Fruit fly (Drosophila melanogaster) S2 (cell line): Measurements from ENCODE around the gene BckdhA.

Experiments
- CG8478 ChIP-seq: fragments of >200 bp; optimal IDR thresholded peaks from 2 replicates; lab custom pipeline; 2018
- CTCF ChIP-seq, 2 experiments: fragments of >200 bp; optimal IDR thresholded peaks; 2 replicates each; lab custom pipeline; 2018

The BckdhA gene

DNA sequence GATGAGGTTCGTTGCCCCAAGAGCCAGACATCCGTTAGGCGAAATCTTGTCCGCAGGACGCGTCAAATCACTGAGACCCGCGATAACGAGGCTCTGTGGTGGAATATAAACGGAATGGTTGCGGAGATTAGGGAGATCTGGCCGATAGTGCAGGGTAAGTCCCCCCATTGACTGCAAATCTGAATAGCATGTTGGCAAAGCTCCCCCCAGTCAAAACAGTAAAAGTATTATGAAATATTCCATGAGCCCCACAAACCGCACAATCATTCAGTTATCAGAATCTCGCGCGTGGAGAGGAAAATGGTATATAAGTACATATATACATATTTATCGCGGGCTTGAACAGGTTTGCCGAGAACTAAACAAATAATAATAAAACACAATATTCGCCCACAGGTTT lies 15.1 kb downstream of the BckdhA start:
- no peak for TF ChIP-seq CG8478 (lab: Kevin White, UChicago)
- no peak for TF ChIP-seq CTCF (optimal IDR thresholded peaks at IDR 0.05; lab: Kevin White, UChicago)

DNA sequence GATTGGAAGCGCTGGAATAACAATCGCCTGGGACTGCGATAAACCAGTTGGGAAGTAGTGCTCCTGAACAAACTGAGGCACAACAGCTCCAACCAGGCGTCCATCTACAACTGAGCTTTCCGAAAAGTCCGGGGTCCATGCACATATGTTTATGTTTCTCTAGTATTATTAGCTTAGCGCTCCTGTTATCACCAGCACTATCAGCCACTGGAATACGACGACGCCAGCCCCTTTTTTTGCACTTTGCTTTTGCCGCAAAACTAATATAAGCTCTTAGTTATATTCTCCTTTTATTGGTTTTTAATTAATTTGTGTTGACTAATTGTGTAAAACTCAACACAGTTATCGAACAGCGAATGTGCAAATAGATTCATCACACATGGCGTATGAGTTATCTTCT lies 15.9 kb downstream of the BckdhA start, which contains the start of gene CG9396:
CG9396 (minus strand) TSS at position 101 of the 400 bp plus-strand sequence.
- TF ChIP-seq CTCF (optimal IDR thresholded peaks at IDR 0.05; lab: Kevin White, UChicago) (no peak), CG8478 (lab: Kevin White, UChicago) (no peak)

- TF ChIP-seq CG8478 (lab: Kevin White, UChicago) (no peak), CTCF (optimal IDR thresholded peaks at IDR 0.05; lab: Kevin White, UChicago) (no peak)
Observed at dm6 chr3R:9572929-9573811, 17.6 kb downstream of the BckdhA start.

DNA sequence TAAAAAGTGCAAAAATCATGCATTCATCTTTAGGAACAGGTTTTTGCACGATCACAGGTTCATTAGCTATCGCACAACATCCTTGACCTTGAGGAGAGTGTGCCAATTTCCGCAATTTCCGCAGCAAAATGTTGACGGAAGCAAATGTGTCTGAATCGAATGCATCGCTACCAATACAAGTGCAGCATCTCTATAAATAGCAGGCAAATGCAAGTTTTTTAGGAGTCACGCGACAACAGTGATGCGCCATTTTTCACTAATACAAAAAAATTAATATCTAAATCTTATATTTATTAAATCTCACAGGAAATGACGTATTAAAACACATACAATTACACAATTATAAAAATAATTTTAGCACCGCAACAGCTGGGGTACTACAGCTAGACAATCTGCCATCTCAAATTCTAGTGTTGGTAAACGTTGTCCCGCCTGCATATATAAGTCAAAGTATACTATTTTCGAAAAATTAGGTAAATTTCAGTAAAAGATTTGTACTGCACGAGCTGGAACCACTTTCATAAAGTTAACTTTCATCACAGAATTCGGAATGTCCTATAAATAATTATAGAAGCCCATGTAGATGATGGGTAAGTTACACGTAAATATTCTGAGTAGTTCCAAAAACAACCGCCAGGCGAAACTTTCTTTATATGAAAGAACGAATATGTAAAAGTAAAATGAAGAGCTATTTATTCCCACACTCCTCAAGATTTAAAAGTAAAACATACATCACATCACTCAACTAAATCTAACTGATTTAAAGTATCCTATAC lies 18.4 kb downstream of the BckdhA start, which contains the start of gene CG9399:
CG9399 (minus strand) TSS at position 400 of the 776 bp plus-strand sequence.
- no peak for TF ChIP-seq CG8478 (lab: Kevin White, UChicago)
- peak; percentile 78 to 88 for TF ChIP-seq CTCF (optimal IDR thresholded peaks at IDR 0.05; lab: Kevin White, UChicago)

DNA sequence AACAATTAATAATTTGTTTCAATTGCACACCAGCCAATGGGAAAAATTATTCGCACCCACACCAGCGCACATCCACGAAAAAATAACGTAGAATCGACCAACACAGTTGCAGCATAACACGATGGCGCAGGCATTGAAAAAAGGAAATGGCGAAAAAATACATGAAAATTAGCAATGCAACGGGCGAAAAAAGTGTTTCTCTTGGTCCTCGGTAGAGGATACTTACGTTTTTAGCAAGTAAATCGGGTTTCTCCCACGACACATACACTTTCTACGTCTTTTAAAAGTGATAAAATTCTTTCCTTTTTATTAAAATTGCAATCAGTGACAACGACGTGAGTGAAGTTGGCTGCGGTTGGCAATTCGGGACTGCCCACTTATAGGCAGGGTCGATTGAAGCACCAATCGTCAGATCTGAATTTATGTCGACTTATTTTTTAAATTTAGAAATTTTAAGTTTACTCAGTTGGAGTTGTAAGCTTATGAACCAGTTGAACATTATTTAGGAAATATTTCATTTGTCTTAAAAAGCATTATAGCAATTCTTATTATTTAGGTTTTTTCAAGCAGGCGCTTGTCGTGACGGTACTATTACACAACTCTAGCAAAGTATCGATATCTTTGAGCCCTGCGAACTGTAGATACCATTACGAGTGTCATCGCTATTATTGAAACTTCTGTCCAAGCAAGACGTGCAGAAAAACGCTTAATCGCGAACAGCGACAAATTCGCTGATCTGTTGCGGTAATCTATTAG lies 22.0 kb downstream of the BckdhA start, which contains the start of the genes Kap-alpha3 and Son:
Kap-alpha3 (minus strand) TSS at position 352 of the 756 bp plus-strand sequence.
Son (plus strand) TSS at position 661 of the 756 bp plus-strand sequence.
- no peak for TF ChIP-seq CTCF (optimal IDR thresholded peaks at IDR 0.05; lab: Kevin White, UChicago)
- no peak for TF ChIP-seq CG8478 (lab: Kevin White, UChicago)

DNA sequence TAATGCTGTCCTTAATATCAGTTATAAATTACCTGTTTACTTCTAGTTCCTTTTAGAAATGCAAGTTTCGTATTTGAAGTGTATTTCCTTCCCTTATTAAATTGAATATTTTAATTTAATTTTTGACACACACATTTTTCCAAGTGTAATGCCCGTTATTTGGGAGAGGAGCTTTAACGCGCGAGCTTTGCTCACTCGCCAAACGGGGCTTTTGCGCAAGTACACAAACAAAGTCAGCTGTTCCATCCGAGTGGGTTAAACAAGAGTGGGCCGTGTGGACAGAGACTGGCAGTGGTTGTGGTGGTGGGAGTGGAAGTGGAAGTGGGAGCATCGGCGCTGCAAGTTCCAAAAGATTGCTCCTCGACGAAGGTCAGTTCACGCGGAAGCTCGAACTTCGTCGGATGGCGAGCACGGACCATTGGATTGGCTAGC lies 25.5 kb downstream of the BckdhA start, which contains the start of gene CG8301:
CG8301 (plus strand) TSS at position 218 of the 432 bp plus-strand sequence.
- no peak for TF ChIP-seq CTCF (optimal IDR thresholded peaks at IDR 0.05; lab: Kevin White, UChicago)
- TF ChIP-seq CG8478 (lab: Kevin White, UChicago) = no peak

- no peak for TF ChIP-seq CTCF (optimal IDR thresholded peaks at IDR 0.05; lab: Kevin White, UChicago)
- no peak for TF ChIP-seq CG8478 (lab: Kevin White, UChicago)
Observed at dm6 chr3R:9581973-9582372, 26.4 kb downstream of the BckdhA start.

dm6 chr3R:9583122-9583521 lies 27.5 kb downstream of the BckdhA start, which contains the start of gene CG33654:
Gene CG33654, minus strand, starts transcription at chr3R:9583222.
- TF ChIP-seq CTCF (optimal IDR thresholded peaks at IDR 0.05; lab: Kevin White, UChicago) = no peak
- TF ChIP-seq CG8478 (lab: Kevin White, UChicago) = no peak

DNA sequence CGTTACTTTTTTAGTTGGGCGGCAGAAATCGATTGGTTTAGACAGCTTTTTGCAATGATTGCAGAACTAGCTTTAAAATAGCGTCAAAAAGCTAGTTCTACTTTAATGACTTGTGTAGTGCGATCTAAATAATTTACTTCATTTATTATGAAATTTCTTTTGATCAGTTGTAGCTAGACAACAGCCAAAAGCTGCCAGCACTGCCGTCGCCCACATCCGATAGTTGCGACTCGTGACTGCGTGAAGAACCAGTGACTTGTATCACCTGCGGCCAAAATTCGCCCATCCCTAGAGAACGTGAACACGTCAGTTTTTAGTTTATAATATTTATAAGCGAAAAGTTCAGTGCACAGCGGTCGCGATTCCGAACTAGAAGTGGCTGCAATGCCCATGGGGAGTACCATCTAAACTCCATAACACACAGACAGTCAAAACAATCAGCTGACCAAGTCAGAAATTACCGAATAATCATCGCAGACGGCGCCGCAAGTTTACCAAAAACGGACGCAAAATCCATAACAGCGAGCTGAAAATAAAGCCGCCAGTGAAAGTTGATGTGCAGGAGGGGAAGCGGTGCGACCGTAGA lies 31.2 kb downstream of the BckdhA start, which contains the start of gene P58IPK:
P58IPK (plus strand) TSS at position 280 of the 586 bp plus-strand sequence.
- TF ChIP-seq CG8478 (lab: Kevin White, UChicago) (no peak), CTCF (optimal IDR thresholded peaks at IDR 0.05; lab: Kevin White, UChicago) (peak; percentile 4 to 31)

dm6 chr3R:9590952-9591532 lies 35.5 kb downstream of the BckdhA start, which contains the start of the genes bocks and CG8312:
Gene bocks, minus strand, starts transcription at chr3R:9591002.
Gene CG8312, plus strand, starts transcription at chr3R:9591309.
- TF ChIP-seq CG8478 (lab: Kevin White, UChicago) = no peak
- TF ChIP-seq CTCF (optimal IDR thresholded peaks at IDR 0.05; lab: Kevin White, UChicago) = peak; percentile 4 to 35

DNA sequence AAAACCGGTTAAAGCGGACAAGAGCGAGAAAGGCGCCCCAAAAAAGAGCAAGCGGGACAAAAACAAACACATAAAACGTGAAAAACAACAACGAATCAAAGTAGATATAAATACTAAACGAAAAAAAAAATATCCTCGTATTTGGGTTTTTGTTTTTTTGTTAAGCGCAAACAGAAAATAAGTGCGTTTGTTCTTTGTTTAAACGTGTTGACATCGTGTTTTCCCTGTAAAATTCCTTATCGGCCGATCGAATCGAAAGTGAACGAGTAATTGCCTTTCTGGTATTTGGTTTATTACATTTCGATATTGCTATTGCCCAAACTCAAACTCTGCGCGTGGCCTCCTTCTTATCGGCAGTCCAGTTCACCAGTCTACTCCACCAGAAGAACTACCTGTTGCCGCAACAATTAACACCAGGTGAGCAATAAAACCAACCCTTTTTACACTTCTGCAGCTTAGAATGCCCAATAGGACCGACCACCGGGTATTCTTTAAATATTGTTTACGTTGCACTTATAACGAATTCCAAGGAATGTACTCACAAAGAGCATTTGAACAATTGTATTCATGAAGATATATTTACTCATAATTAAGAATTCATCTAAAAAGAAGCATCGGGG lies 36.3 kb downstream of the BckdhA start:
- no peak for TF ChIP-seq CTCF (optimal IDR thresholded peaks at IDR 0.05; lab: Kevin White, UChicago)
- no peak for TF ChIP-seq CG8478 (lab: Kevin White, UChicago)
